Worm (Caenorhabditis elegans) whole organism, L4/young adult: Measurements from ENCODE around the gene nhr-119.

ENCODE experiments used
- W03F9.2 ChIP-seq: fragments of 150-350 bp; optimal IDR thresholded peaks from 2 replicates; lab custom pipeline; 2014; ENCODE audit warnings: missing biosample characterization, missing genetic modification characterization
- him-1 ChIP-seq: sonication (generic microtip); optimal IDR thresholded peaks from 2 replicates; lab custom pipeline; 2016; ENCODE audit warnings: missing genotype, missing genetic modification reagents, missing genetic modification characterization, missing compliant biosample characterization

- no peak for TF ChIP-seq W03F9.2
- no peak for TF ChIP-seq him-1 (tag; lab: Kevin White, UChicago)
Observed at ce11 chrII:2781355-2781754, 19.0 kb downstream of the nhr-119 start, which contains the start of gene F08D12.2.
